Fruit fly (Drosophila melanogaster) whole organism, embryonic: ENCODE results near the gene RpL4.

Experiments
- Aef1 ChIP-seq: fragments of 200-800 bp; sonication (Bioruptor generic); IDR thresholded peaks from 3 replicates; pipeline ENCODE4 v1.3.6; 2022; ENCODE audit warnings: missing biosample characterization, missing genetic modification characterization
- Bgb ChIP-seq: fragments of 200-800 bp; sonication (Bioruptor generic); IDR thresholded peaks from 2 replicates; pipeline ENCODE4 v1.3.6; 2022; ENCODE audit warnings: missing biosample characterization, missing genetic modification characterization; ENCODE audit not compliant: partially characterized antibody
- CG10209 ChIP-seq: fragments of 200-800 bp; sonication (Bioruptor generic); optimal IDR thresholded peaks from 3 replicates; lab custom pipeline; 2017; ENCODE audit warnings: missing biosample characterization, mild to moderate bottlenecking, missing genetic modification characterization, missing genetic modification reagents
- CG10431 ChIP-seq: fragments of 200-800 bp; sonication (Bioruptor generic); optimal IDR thresholded peaks from 3 replicates; lab custom pipeline; 2018; ENCODE audit warnings: missing biosample characterization, mild to moderate bottlenecking, missing genetic modification characterization
- CG10959 ChIP-seq: fragments of 200-800 bp; sonication (Bioruptor generic); IDR thresholded peaks from 2 replicates; pipeline ENCODE4 v1.3.6; 2022; ENCODE audit warnings: missing biosample characterization, missing genetic modification characterization
- CG11695 ChIP-seq: fragments of 200-800 bp; sonication (Bioruptor generic); IDR thresholded peaks from 3 replicates; pipeline ENCODE4 v1.3.6; 2022; ENCODE audit warnings: missing biosample characterization, missing genetic modification characterization
- CG12155 ChIP-seq: fragments of 200-800 bp; sonication (Bioruptor generic); optimal IDR thresholded peaks from 3 replicates; lab custom pipeline; 2016; ENCODE audit warnings: missing biosample characterization, missing genetic modification characterization
- CG13123 ChIP-seq: fragments of 200-800 bp; sonication (Bioruptor generic); optimal IDR thresholded peaks from 2 replicates; lab custom pipeline; 2016; ENCODE audit warnings: missing biosample characterization, missing genetic modification characterization
- CG15514 ChIP-seq: fragments of 200-800 bp; sonication (Bioruptor generic); optimal IDR thresholded peaks from 3 replicates; lab custom pipeline; 2017; ENCODE audit warnings: missing biosample characterization, missing genetic modification characterization, mild to moderate bottlenecking, moderate library complexity, missing genetic modification reagents
- CG1603 ChIP-seq: fragments of 200-800 bp; sonication (Bioruptor generic); optimal IDR thresholded peaks from 2 replicates; lab custom pipeline; 2019; ENCODE audit warnings: missing biosample characterization, mild to moderate bottlenecking, missing genetic modification characterization, moderate library complexity
- CG17359 ChIP-seq: fragments of 200-800 bp; sonication (Bioruptor generic); optimal IDR thresholded peaks from 3 replicates; lab custom pipeline; 2018; ENCODE audit warnings: missing biosample characterization, mild to moderate bottlenecking, missing genetic modification characterization, moderate library complexity
- CG18262 ChIP-seq: fragments of 200-800 bp; optimal IDR thresholded peaks from 3 replicates; lab custom pipeline; 2019; ENCODE audit warnings: missing biosample characterization, mild to moderate bottlenecking, missing genetic modification characterization, moderate library complexity
- CG18764 ChIP-seq: fragments of 200-800 bp; sonication (Bioruptor generic); optimal IDR thresholded peaks from 3 replicates; lab custom pipeline; 2016; ENCODE audit warnings: missing biosample characterization, missing genetic modification characterization
- CG2712 ChIP-seq: fragments of 200-800 bp; optimal IDR thresholded peaks from 3 replicates; lab custom pipeline; 2019; ENCODE audit warnings: missing biosample characterization, mild to moderate bottlenecking, missing genetic modification characterization, moderate library complexity
- CG2889 ChIP-seq: fragments of 200-800 bp; sonication (Bioruptor generic); IDR thresholded peaks from 3 replicates; pipeline ENCODE4 v1.3.6; 2022; ENCODE audit warnings: missing biosample characterization, missing genetic modification characterization
- CG30431 ChIP-seq: fragments of 200-800 bp; sonication (Bioruptor generic); optimal IDR thresholded peaks from 2 replicates; lab custom pipeline; 2017; ENCODE audit warnings: missing biosample characterization, missing genetic modification characterization
- CG31388 ChIP-seq: fragments of 200-800 bp; sonication (Bioruptor generic); optimal IDR thresholded peaks from 2 replicates; lab custom pipeline; 2016; ENCODE audit warnings: missing biosample characterization, missing genetic modification characterization
- CG4282 ChIP-seq: fragments of 200-800 bp; sonication (Bioruptor generic); optimal IDR thresholded peaks from 2 replicates; lab custom pipeline; 2016; ENCODE audit warnings: missing biosample characterization, missing genetic modification characterization
- CG6654 ChIP-seq: fragments of 200-800 bp; sonication (Bioruptor generic); optimal IDR thresholded peaks from 2 replicates; lab custom pipeline; 2017; ENCODE audit warnings: missing biosample characterization, mild to moderate bottlenecking, missing genetic modification characterization
- CG6765 ChIP-seq: fragments of 200-800 bp; sonication (Bioruptor generic); optimal IDR thresholded peaks from 3 replicates; lab custom pipeline; 2017; ENCODE audit warnings: missing biosample characterization, mild to moderate bottlenecking, missing genetic modification characterization
- CG7963 ChIP-seq: fragments of 200-800 bp; sonication (Bioruptor generic); IDR thresholded peaks from 3 replicates; pipeline ENCODE4 v1.3.6; 2022; ENCODE audit warnings: missing biosample characterization, missing genetic modification characterization; ENCODE audit not compliant: partially characterized antibody
- CTCF ChIP-seq: fragments of 200-800 bp; sonication (Bioruptor generic); optimal IDR thresholded peaks from 2 replicates; lab custom pipeline; 2017; ENCODE audit warnings: missing biosample characterization, mild to moderate bottlenecking, missing genetic modification characterization, moderate library complexity
- Dad ChIP-seq: fragments of 200-800 bp; sonication (Bioruptor generic); optimal IDR thresholded peaks from 3 replicates; lab custom pipeline; 2016; ENCODE audit warnings: missing biosample characterization, missing genetic modification characterization
- Dll ChIP-seq: fragments of 200-800 bp; sonication (Bioruptor generic); IDR thresholded peaks from 4 replicates; pipeline ENCODE4 v1.3.6; 2022; ENCODE audit warnings: missing biosample characterization, missing genetic modification characterization; ENCODE audit not compliant: partially characterized antibody
- Doc2 ChIP-seq: fragments of 200-800 bp; sonication (Bioruptor generic); IDR thresholded peaks from 2 replicates; pipeline ENCODE4 v1.3.6; 2022; ENCODE audit warnings: missing biosample characterization, missing genetic modification characterization
- Doc3 ChIP-seq: fragments of 200-800 bp; sonication (Bioruptor generic); IDR thresholded peaks from 3 replicates; pipeline ENCODE4 v1.3.6; 2022; ENCODE audit warnings: missing biosample characterization, missing genetic modification characterization; ENCODE audit not compliant: partially characterized antibody
- Gug ChIP-seq: fragments of 200-800 bp; sonication (Bioruptor generic); IDR thresholded peaks from 4 replicates; pipeline ENCODE4 v1.3.6; 2022; ENCODE audit warnings: missing biosample characterization, missing genetic modification characterization
- MESR4 ChIP-seq: fragments of 200-800 bp; sonication (Bioruptor generic); optimal IDR thresholded peaks from 2 replicates; lab custom pipeline; 2018; ENCODE audit warnings: missing biosample characterization, mild to moderate bottlenecking, missing genetic modification characterization, moderate library complexity
- Mes4 ChIP-seq: fragments of 200-800 bp; sonication (Bioruptor generic); optimal IDR thresholded peaks from 2 replicates; lab custom pipeline; 2016; ENCODE audit warnings: missing biosample characterization, missing genetic modification characterization
- PHDP ChIP-seq: fragments of 200-800 bp; sonication (Bioruptor generic); optimal IDR thresholded peaks from 3 replicates; lab custom pipeline; 2018; ENCODE audit warnings: missing biosample characterization, mild to moderate bottlenecking, missing genetic modification characterization, moderate library complexity
- Ptx1 ChIP-seq: fragments of 200-800 bp; sonication (Bioruptor generic); IDR thresholded peaks from 2 replicates; pipeline ENCODE4 v1.3.6; 2022; ENCODE audit warnings: missing biosample characterization, missing genetic modification characterization
- Usf ChIP-seq: fragments of 200-800 bp; sonication (Bioruptor generic); optimal IDR thresholded peaks from 2 replicates; lab custom pipeline; 2017; ENCODE audit warnings: missing genotype, missing biosample characterization, missing genetic modification characterization
- ase ChIP-seq: fragments of 200-800 bp; sonication (Bioruptor generic); IDR thresholded peaks from 3 replicates; pipeline ENCODE4 v1.3.6; 2022; ENCODE audit warnings: missing biosample characterization, missing genetic modification characterization
- bsh ChIP-seq, 2 experiments: fragments of 200-800 bp; sonication (Bioruptor generic); optimal IDR thresholded peaks; 2 replicates each; lab custom pipeline; 2017 to 2018; ENCODE audit warnings: mild to moderate bottlenecking in 2 of 2, missing biosample characterization in 2 of 2, missing genetic modification characterization in 2 of 2, moderate library complexity in 1 of 2
- crol ChIP-seq: fragments of 200-800 bp; sonication (Bioruptor generic); IDR thresholded peaks from 2 replicates; pipeline ENCODE4 v1.3.6; 2022; ENCODE audit warnings: missing biosample characterization, missing genetic modification characterization
- gfzf ChIP-seq: fragments of 200-800 bp; sonication (Bioruptor generic); optimal IDR thresholded peaks from 2 replicates; lab custom pipeline; 2016; ENCODE audit warnings: missing biosample characterization, mild to moderate bottlenecking, missing genetic modification characterization, moderate library complexity
- gsb ChIP-seq: fragments of 200-800 bp; sonication (Bioruptor generic); IDR thresholded peaks from 2 replicates; pipeline ENCODE4 v1.3.6; 2022; ENCODE audit warnings: missing biosample characterization, missing genetic modification characterization
- ham ChIP-seq: fragments of 200-800 bp; sonication (Bioruptor generic); IDR thresholded peaks from 2 replicates; pipeline ENCODE4 v1.3.6; 2022; ENCODE audit warnings: missing biosample characterization, missing genetic modification characterization
- hbn ChIP-seq: fragments of 200-800 bp; sonication (Bioruptor generic); IDR thresholded peaks from 2 replicates; pipeline ENCODE4 v1.3.6; 2022; ENCODE audit warnings: missing biosample characterization, missing genetic modification characterization; ENCODE audit not compliant: partially characterized antibody
- her ChIP-seq: fragments of 200-800 bp; sonication (Bioruptor generic); optimal IDR thresholded peaks from 2 replicates; lab custom pipeline; 2016; ENCODE audit warnings: missing biosample characterization, missing genetic modification characterization
- lmd ChIP-seq: fragments of 200-800 bp; sonication (Bioruptor generic); IDR thresholded peaks from 2 replicates; pipeline ENCODE4 v1.3.6; 2022; ENCODE audit warnings: missing biosample characterization, missing genetic modification characterization
- lov ChIP-seq, 2 experiments: fragments of 200-800 bp in 1 of 2; fragments of >200 bp in 1 of 2; sonication (Bioruptor generic) in 1 of 2; IDR thresholded peaks in 1 of 2; optimal IDR thresholded peaks in 1 of 2; 2 replicates in 1 of 2; 3 replicates in 1 of 2; pipeline versions ENCODE4 v1.3.6 to Lab custom; 2017 to 2022; ENCODE audit warnings: missing biosample characterization in 1 of 2, missing genetic modification characterization in 1 of 2
- nau ChIP-seq: fragments of 200-800 bp; sonication (Bioruptor generic); optimal IDR thresholded peaks from 3 replicates; lab custom pipeline; 2017; ENCODE audit warnings: missing biosample characterization, mild to moderate bottlenecking, missing genetic modification characterization, missing genetic modification reagents
- nerfin-2 ChIP-seq: fragments of 200-800 bp; sonication (Bioruptor generic); IDR thresholded peaks from 2 replicates; pipeline ENCODE4 v1.3.6; 2022; ENCODE audit warnings: missing biosample characterization, missing genetic modification characterization; ENCODE audit not compliant: partially characterized antibody
- org-1 ChIP-seq: fragments of 200-800 bp; sonication (Bioruptor generic); optimal IDR thresholded peaks from 2 replicates; lab custom pipeline; 2017; ENCODE audit warnings: missing biosample characterization, missing genetic modification characterization
- sens-2 ChIP-seq: fragments of 200-800 bp; sonication (Bioruptor generic); IDR thresholded peaks from 2 replicates; pipeline ENCODE4 v1.3.6; 2022; ENCODE audit warnings: missing biosample characterization, missing genetic modification characterization
- stwl ChIP-seq: fragments of 200-800 bp; sonication (Bioruptor generic); optimal IDR thresholded peaks from 3 replicates; lab custom pipeline; 2018; ENCODE audit warnings: missing biosample characterization, mild to moderate bottlenecking, missing genetic modification characterization, moderate library complexity
- wor ChIP-seq: fragments of 200-800 bp; sonication (Bioruptor generic); IDR thresholded peaks from 2 replicates; pipeline ENCODE4 v1.3.6; 2022; ENCODE audit warnings: missing biosample characterization, missing genetic modification characterization
- z ChIP-seq: fragments of 200-800 bp; sonication (Bioruptor generic); IDR thresholded peaks from 3 replicates; pipeline ENCODE4 v1.3.6; 2022; ENCODE audit warnings: missing biosample characterization, missing genetic modification characterization

The RpL4 gene

DNA sequence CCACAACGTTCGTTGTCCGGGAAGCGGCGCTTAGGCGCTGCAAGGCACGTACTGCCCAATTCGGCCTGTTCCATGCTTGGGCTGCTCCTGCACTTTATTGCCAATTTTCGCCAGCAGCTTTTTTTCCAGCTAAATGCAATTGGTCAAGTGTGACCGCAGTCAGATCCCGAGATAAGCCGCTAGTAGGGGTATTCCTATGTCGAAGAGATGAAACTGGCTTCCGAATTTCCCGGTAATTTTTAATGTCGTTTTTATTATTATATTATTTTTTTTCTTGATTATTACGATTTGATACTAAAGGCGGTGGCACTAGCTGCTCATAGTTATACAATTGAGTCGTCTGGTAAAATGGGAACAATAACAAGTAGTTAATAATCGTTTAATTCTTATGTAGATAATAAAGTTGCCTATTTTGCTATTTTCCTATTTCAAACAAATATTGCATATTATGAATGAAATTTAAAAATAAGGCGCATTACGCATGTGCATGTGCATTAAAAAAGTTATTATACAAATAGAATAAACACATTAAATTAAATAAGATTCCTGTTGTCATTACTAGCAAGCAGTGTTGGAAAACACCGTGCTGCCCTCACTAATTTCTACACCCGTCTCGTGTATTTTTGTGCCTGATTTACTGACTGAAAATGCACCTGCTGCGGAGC is 6.1 kb upstream of the RpL4 start, which contains the start of the genes CG5003 and mRpS22 (continued):
- TF ChIP-seq Dad (GFP tag; lab: Kevin White, UChicago) (no peak), CG2712 (peak; percentile 69), her (no peak), PHDP (peak; percentile 44), CG4282 (GFP tag; lab: Kevin White, UChicago) (no peak), Bgb (GFP tag; lab: Robert Waterston, UW) (0 out of 2 replicates have a peak, but pooled peaks have one; percentile 37), CG18262 (peak; percentile 69), CG2889 (GFP tag; lab: Robert Waterston, UW) (no peak), Ptx1 (GFP tag; lab: Robert Waterston, UW) (no peak), CG15514 (GFP tag; lab: Kevin White, UChicago) (peak; percentile 13), CTCF (GFP tag; lab: Kevin White, UChicago) (no peak), MESR4 (GFP tag; lab: Kevin White, UChicago) (peak; percentile 84), Mes4 (GFP tag; lab: Kevin White, UChicago) (no peak), CG13123 (GFP tag; lab: Kevin White, UChicago) (no peak), CG17359 (tag; lab: Kevin White, UChicago) (peak; percentile 23), Usf (GFP tag; lab: Kevin White, UChicago) (no peak), Doc2 (GFP tag; lab: Robert Waterston, UW) (no peak), ham (GFP tag; lab: Robert Waterston, UW) (no peak), CG10209 (GFP tag; lab: Kevin White, UChicago) (peak; percentile 50), Aef1 (GFP tag; lab: Robert Waterston, UW) (peak; percentile 33; the same call in 1 of the 3 replicates), CG6765 (no peak), CG7963 (GFP tag; lab: Robert Waterston, UW) (no peak), lov (optimal IDR thresholded peaks at IDR 0.05; lab: Kevin White, UChicago) (no peak), lov (GFP tag; IDR thresholded peaks at IDR 0.05; lab: Robert Waterston, UW) (no peak), CG18764 (GFP tag; lab: Kevin White, UChicago) (no peak), CG11695 (GFP tag; lab: Robert Waterston, UW) (no peak), CG31388 (GFP tag; lab: Kevin White, UChicago) (no peak), org-1 (no peak), CG12155 (GFP tag; lab: Kevin White, UChicago) (peak; percentile 61), bsh (GFP tag; optimal IDR thresholded peaks at IDR 0.05; lab: Kevin White, UChicago) (peak in 1 of 2 experiments; percentile 26), sens-2 (GFP tag; lab: Robert Waterston, UW) (no peak), Doc3 (GFP tag; lab: Robert Waterston, UW) (no peak), Gug (peak; percentile 9; the same call in 2 of the 4 replicates), CG10431 (GFP tag; lab: Kevin White, UChicago) (peak; percentile 16), Dll (peak; percentile 41; the same call in 2 of the 4 replicates), gfzf (GFP tag; lab: Kevin White, UChicago) (peak; percentile 67), nau (GFP tag; lab: Kevin White, UChicago) (peak; percentile 11), CG10959 (0 out of 2 replicates have a peak, but pooled peaks have one; percentile 10), stwl (tag; lab: Kevin White, UChicago) (peak; percentile 34), CG30431 (GFP tag; lab: Kevin White, UChicago) (no peak), CG1603 (tag; lab: Kevin White, UChicago) (no peak), CG6654 (GFP tag; lab: Kevin White, UChicago) (peak; percentile 32), gsb (GFP tag; lab: Robert Waterston, UW) (no peak), lmd (GFP tag; lab: Robert Waterston, UW) (peak; percentile 24; the same call in 1 of the 2 replicates), hbn (no peak), z (GFP tag; lab: Robert Waterston, UW) (no peak), wor (peak; percentile 18; the same call in 1 of the 2 replicates), nerfin-2 (no peak), ase (GFP tag; lab: Robert Waterston, UW) (0 out of 3 replicates have a peak, but pooled peaks have one; percentile 8), crol (GFP tag; lab: Robert Waterston, UW) (no peak)
